Worm (Caenorhabditis elegans) whole organism, L1 larva: Measurements from ENCODE around the gene nhr-30.

ENCODE experiments used
- ama-1 ChIP-seq: fragments of 150-350 bp; optimal IDR thresholded peaks from 2 replicates; lab custom pipeline; 2014
- elt-2 ChIP-seq: sonication (generic microtip); optimal IDR thresholded peaks from 2 replicates; lab custom pipeline; 2016; ENCODE audit warnings: missing genetic modification characterization, mild to moderate bottlenecking, inconsistent platforms, missing compliant biosample characterization, missing genetic modification reagents
- lsy-2 ChIP-seq, 2 experiments: fragments of 150-350 bp; optimal IDR thresholded peaks; 2 replicates each; lab custom pipeline; 2014; ENCODE audit warnings: missing biosample characterization in 2 of 2, missing genetic modification characterization in 2 of 2
- mdl-1 ChIP-seq, 2 experiments: fragments of 150-350 bp; optimal IDR thresholded peaks; 2 replicates each; lab custom pipeline; 2014 to 2017; ENCODE audit warnings: missing biosample characterization in 2 of 2, missing genetic modification characterization in 2 of 2, inconsistent platforms in 1 of 2
- nhr-76 ChIP-seq: sonication (generic microtip); optimal IDR thresholded peaks from 2 replicates; lab custom pipeline; 2017; ENCODE audit warnings: missing biosample characterization, missing genetic modification characterization
- nhr-77 ChIP-seq: fragments of 150-350 bp; optimal IDR thresholded peaks from 2 replicates; lab custom pipeline; 2014; ENCODE audit warnings: missing biosample characterization, missing genetic modification characterization
- pax-3 ChIP-seq: fragments of 200-800 bp; sonication (Bioruptor generic); optimal IDR thresholded peaks from 2 replicates; lab custom pipeline; 2018; ENCODE audit warnings: mild to moderate bottlenecking, missing genetic modification characterization, moderate library complexity, missing compliant biosample characterization
- pqm-1 ChIP-seq: sonication (generic microtip); optimal IDR thresholded peaks from 3 replicates; lab custom pipeline; 2017; ENCODE audit warnings: missing biosample characterization, missing genetic modification characterization
- unc-62 ChIP-seq: fragments of 150-350 bp; optimal IDR thresholded peaks from 2 replicates; lab custom pipeline; 2014; ENCODE audit warnings: missing biosample characterization, missing genetic modification reagents, missing genetic modification characterization

DNA sequence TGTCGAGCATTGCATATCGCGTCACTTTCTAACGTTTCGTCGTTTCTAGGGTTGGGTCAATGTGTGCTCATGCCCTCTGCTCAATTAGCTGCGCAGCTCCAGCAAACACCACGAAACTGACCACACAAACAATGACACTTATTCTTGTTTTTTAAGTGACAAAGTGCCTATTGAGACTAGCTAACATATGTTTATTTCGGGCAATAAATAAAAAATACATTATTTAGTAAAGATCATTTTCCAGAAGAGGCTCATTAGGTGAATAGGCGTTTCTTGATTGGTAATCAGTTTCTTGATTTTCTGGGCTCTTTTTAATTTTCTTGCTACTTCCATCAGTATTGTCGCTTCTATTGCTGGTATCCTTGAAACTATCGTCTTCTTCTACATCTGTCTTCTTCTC is 24.7 kb downstream of the nhr-30 start, which contains the start of gene T27E4.5:
- TF ChIP-seq lsy-2 (tag; optimal IDR thresholded peaks at IDR 0.05; lab: Kevin White, UChicago) (no peak), nhr-76 (tag; lab: Kevin White, UChicago) (no peak), elt-2 (tag; lab: Kevin White, UChicago) (no peak), mdl-1 (tag; optimal IDR thresholded peaks at IDR 0.05; lab: Kevin White, UChicago) (no peak), nhr-77 (no peak), pax-3 (no peak), pqm-1 (tag; lab: Kevin White, UChicago) (no peak), unc-62 (GFP tag; lab: Kevin White, UChicago) (no peak), ama-1 (lab: Kevin White, UChicago) (no peak)
